Worm (Caenorhabditis elegans): ENCODE results near the gene Y57G7A.1.
"Not testable (repeated sequence)": the region's sequence is repeated elsewhere in the genome, so short reads cannot be mapped to it uniquely, and the experiment has no call there.

The Y57G7A.1 gene

DNA sequence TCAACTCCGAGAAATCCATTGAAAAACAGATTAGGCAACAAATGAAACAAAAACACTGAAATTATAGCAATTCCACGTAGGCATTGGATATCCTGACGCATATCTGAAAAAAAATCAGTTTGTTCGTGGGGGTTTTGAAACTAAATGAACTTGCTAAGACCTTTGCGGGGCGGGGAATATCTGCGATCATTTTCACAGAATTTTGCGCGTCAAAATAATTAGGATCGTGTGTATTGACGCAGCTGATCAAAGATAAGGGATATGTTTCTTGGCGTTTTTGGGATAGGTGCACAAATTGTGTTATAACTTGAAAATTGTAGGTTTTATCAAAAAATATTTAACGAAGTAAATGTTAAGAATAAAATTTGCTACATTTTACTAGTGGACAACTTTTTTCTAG lies 31.5 kb upstream of the Y57G7A.1 start, which contains the start of gene oac-30:
oac-30 (minus strand) TSS at position 101 of the 400 bp plus-strand sequence.
- no peak for TF ChIP-seq ceh-91 (GFP tag; IDR thresholded peaks at IDR 0.05)

DNA sequence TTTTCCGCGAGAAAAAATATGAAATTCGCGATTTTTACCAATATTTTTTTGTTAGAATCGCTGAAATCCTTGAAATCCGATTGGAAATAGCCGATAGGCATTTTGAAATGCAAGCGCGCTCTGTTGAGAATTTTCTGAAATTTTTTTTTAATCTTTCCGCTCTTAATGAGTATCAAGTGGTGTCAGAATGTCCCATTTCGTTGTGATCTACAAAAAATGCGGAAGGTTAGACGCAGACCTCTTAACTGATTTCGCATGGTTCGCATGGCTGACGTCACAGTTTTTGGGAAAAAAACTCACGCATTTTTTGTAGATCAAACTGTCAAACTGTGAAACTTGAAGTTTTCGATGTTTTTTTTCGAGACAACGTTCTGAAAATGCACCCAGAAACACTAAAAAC lies 26.5 kb upstream of the Y57G7A.1 start, which contains the start of gene srw-66:
srw-66 (minus strand) TSS at position 101 of the 400 bp plus-strand sequence.
- no peak for TF ChIP-seq let-607 (tag; optimal IDR thresholded peaks at IDR 0.05)
- no peak for TF ChIP-seq Y53F4B.3 (GFP tag; IDR thresholded peaks at IDR 0.05)
- TF ChIP-seq ztf-18 (tag; optimal IDR thresholded peaks at IDR 0.05) = no peak
- no peak for TF ChIP-seq madf-10 (tag; optimal IDR thresholded peaks at IDR 0.05)
- no peak for TF ChIP-seq egl-44 (GFP tag; IDR thresholded peaks at IDR 0.05)
- no peak for TF ChIP-seq ztf-6 (GFP tag; IDR thresholded peaks at IDR 0.05)
- no peak for TF ChIP-seq gei-17 (GFP tag; optimal IDR thresholded peaks at IDR 0.05)
- no peak for TF ChIP-seq xnd-1 (tag; optimal IDR thresholded peaks at IDR 0.05)
- no peak for TF ChIP-seq snpc-1.3 (tag; optimal IDR thresholded peaks at IDR 0.05; ENCODE audit: insufficient read depth)
- TF ChIP-seq hlh-12 (tag; optimal IDR thresholded peaks at IDR 0.05) = no peak

DNA sequence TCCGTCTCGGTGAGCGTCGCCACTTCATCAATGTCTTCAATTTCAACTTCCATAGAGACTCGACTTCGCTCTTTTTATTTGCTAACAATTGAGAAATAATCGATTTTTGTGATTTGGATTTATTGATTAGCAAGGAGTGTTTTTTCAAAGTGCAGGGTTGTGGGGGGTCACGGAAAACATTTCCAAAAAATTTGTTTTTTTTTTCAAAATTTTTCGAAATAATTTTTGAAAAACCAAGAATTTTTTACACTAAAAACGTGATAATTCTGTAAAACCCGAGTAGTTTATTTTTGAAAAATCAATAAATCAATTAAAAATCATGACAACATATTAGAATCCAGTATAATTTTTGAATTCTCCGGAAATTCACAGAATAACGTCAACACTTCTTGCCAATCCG lies 22.8 kb upstream of the Y57G7A.1 start, which contains the start of gene Y57G7A.5:
Y57G7A.5 (minus strand) TSS at position 101 of the 400 bp plus-strand sequence.
- no peak for TF ChIP-seq nhr-27 (tag; optimal IDR thresholded peaks at IDR 0.05)
- TF ChIP-seq nhr-80 (tag; optimal IDR thresholded peaks at IDR 0.05) = no peak
- TF ChIP-seq zim-3 (tag; optimal IDR thresholded peaks at IDR 0.05) = no peak
- TF ChIP-seq B0019.2 (GFP tag; conservative IDR thresholded peaks at IDR 0.05) = no peak
- TF ChIP-seq Y56A3A.18 (GFP tag; IDR thresholded peaks at IDR 0.05) = no peak
- TF ChIP-seq hmg-20 (GFP tag; IDR thresholded peaks at IDR 0.05) = no peak
- TF ChIP-seq F10E7.11 (tag; optimal IDR thresholded peaks at IDR 0.05) = no peak
- no peak for TF ChIP-seq K12H6.12 (tag; optimal IDR thresholded peaks at IDR 0.05)
- no peak for TF ChIP-seq ztf-6 (GFP tag; IDR thresholded peaks at IDR 0.05)
- TF ChIP-seq gei-17 (GFP tag; optimal IDR thresholded peaks at IDR 0.05) = no peak
- TF ChIP-seq attf-6 (GFP tag; IDR thresholded peaks at IDR 0.05) = no peak

DNA sequence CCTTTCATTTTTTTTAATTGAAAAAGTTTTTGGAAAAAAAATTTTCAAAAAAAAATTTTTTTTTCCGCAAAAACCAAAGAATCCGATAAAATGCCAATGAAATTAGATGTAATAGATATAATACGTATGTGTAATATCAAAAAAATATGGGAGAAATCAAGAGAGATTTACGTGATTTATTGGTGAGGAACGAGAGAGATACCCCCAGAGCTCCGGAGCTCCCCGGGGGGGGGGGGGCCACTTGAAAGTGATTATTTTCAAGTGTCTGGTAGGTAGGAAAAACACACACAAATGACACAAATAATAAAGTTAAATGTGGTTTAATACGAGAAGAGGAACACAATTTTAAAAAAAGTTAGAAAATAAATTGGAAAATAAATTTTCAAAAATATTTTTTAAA lies 21.5 kb upstream of the Y57G7A.1 start, which contains the start of gene Y57G7A.11:
Y57G7A.11 (minus strand) TSS at position 101 of the 400 bp plus-strand sequence.
- TF ChIP-seq aptf-2 (GFP tag; conservative IDR thresholded peaks at IDR 0.05) (no peak), zfh-2 (GFP tag; conservative IDR thresholded peaks at IDR 0.05) (no peak), ZK185.1 (tag; optimal IDR thresholded peaks at IDR 0.05; ENCODE audit: poor library complexity, severe bottlenecking) (no peak), ztf-22 (GFP tag; optimal IDR thresholded peaks at IDR 0.05) (no peak), tlf-1 (GFP tag; optimal IDR thresholded peaks at IDR 0.05) (no peak), K11D2.4 (GFP tag; IDR thresholded peaks at IDR 0.05) (no peak), ceh-91 (GFP tag; IDR thresholded peaks at IDR 0.05) (no peak), ccch-3 (GFP tag; optimal IDR thresholded peaks at IDR 0.05) (no peak), gei-17 (GFP tag; optimal IDR thresholded peaks at IDR 0.05) (no peak), hlh-12 (tag; optimal IDR thresholded peaks at IDR 0.05) (no peak), hrde-1 (tag; optimal IDR thresholded peaks at IDR 0.05; ENCODE audit: borderline replicate concordance) (no peak)

DNA sequence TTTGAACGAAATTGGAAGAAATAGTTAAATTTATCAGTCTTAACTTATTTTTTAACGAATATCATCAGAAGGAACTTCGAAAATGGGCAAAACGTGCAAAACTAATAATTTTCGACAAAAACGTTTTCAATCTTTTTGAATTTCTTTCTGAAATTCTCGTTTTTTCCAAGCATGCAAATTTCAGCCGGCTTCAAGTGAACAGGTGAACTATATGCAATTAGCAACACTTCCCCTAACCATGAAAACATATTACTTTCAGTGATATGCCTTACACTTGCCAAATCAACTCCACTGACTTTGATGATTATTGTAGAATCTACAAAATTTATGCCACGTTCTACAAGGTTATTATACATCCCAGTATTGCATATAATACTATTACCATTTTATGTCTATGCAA lies 19.9 kb upstream of the Y57G7A.1 start, which contains the start of gene srz-63:
srz-63 (plus strand) TSS at position 301 of the 400 bp plus-strand sequence.
- TF ChIP-seq lir-1 (GFP tag; conservative IDR thresholded peaks at IDR 0.05); nfya-2 (GFP tag; IDR thresholded peaks at IDR 0.05); C17E4.6 (GFP tag; IDR thresholded peaks at IDR 0.05): not testable (repeated sequence)
